Fruit fly (Drosophila melanogaster) Kc167 (cell line): ENCODE measurements around the gene CG18233.

Source experiments
- Myc ChIP-seq: fragments of >200 bp; optimal IDR thresholded peaks from 2 replicates; lab custom pipeline; 2017; ENCODE audit warnings: missing external identifiers
- Sin3A ChIP-seq: fragments of >200 bp; optimal IDR thresholded peaks from 2 replicates; lab custom pipeline; 2018; ENCODE audit warnings: missing external identifiers
- h ChIP-seq: fragments of >200 bp; optimal IDR thresholded peaks from 3 replicates; lab custom pipeline; 2018; ENCODE audit warnings: missing external identifiers
- insv ChIP-seq: fragments of >200 bp; optimal IDR thresholded peaks from 3 replicates; lab custom pipeline; 2018; ENCODE audit warnings: missing external identifiers
- psq ChIP-seq: fragments of >200 bp; optimal IDR thresholded peaks from 2 replicates; lab custom pipeline; 2017; ENCODE audit warnings: missing external identifiers
- ttk ChIP-seq: sonication (Bioruptor generic); optimal IDR thresholded peaks from 2 replicates; lab custom pipeline; 2017; ENCODE audit warnings: missing external identifiers

Gene CG18233

DNA sequence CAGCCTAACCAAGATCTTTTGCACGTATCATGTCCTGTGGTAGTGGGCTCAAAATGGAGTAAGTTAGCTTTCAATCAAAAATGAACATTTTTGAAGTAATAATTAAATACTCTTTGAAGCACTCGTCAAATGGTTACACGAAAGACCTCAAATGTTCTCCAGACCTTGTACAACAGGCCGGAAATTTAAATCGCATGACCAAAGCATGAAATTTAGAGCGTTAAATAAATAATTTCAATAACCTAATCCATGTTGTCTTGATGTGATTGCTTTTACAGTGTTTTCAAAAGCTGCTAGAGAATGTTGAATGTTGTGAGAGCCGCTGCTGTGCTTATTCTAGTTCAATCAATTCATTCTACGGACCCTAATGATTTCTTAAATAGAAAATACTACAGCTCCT lies at the start of gene CG18233:
CG18233 (plus strand) TSS at position 301 of the 400 bp plus-strand sequence.
- TF ChIP-seq Myc (lab: Kevin White, UChicago) (no peak), insv (lab: Kevin White, UChicago) (no peak), psq (lab: Kevin White, UChicago) (no peak), ttk (no peak), Sin3A (lab: Kevin White, UChicago) (no peak), h (no peak)

DNA sequence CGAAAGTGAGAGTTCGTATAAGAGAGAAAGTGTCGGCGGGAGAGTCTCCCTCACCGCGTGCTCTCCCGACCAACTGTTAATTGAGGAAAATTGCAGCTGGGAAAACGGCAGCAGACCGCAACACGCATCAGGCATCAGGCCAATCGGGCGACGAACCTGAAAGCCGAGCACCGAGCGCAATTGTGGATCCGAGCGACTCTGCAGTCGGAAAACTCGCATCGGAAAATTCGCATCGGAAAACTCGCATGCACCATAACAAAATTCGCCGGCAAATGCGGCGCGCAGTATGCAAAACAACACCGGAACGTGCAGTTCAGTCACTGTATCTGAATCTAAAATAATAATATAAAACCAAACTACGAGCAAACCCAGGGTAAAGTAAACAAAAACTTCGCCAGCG lies 45.3 kb upstream of the CG18233 start, which contains the start of gene AstC-R1:
AstC-R1 (plus strand) TSS at position 301 of the 400 bp plus-strand sequence.
- no peak for TF ChIP-seq ttk
- TF ChIP-seq h = no peak
- no peak for TF ChIP-seq psq (lab: Kevin White, UChicago)
- TF ChIP-seq Myc (lab: Kevin White, UChicago) = no peak
- TF ChIP-seq insv (lab: Kevin White, UChicago) = no peak
- no peak for TF ChIP-seq Sin3A (lab: Kevin White, UChicago)

- TF ChIP-seq ttk = no peak
- no peak for TF ChIP-seq Myc (lab: Kevin White, UChicago)
- no peak for TF ChIP-seq Sin3A (lab: Kevin White, UChicago)
- TF ChIP-seq psq (lab: Kevin White, UChicago) = no peak
- TF ChIP-seq insv (lab: Kevin White, UChicago) = no peak
- TF ChIP-seq h = no peak
These were observed 16.9 kb upstream of the CG18233 start, which contains the start of gene CG7271 for dm6 chr3L:18588387-18588786. CG7271 (plus strand) TSS chr3L:18588759.

DNA sequence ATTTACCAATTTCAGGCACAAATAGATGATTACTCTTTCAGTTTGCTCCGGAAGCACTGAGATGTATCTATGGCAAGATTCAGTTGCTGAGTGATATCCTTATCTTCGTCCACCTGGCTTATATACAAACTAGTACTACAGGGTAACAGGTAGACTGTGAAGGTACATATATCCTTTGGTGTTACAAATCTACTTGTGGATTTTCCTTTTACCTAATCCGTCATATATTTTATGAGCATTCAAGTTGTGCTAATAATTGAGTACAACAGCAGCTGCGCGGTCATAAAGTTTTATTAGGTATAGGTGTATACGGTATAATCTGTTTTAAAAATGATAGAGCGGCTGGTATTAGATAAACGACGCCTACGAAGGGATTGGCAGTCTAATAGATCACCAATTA lies 11.6 kb upstream of the CG18233 start, which contains the start of gene term:
term (minus strand) TSS at position 101 of the 400 bp plus-strand sequence.
- TF ChIP-seq psq (lab: Kevin White, UChicago) (no peak), h (no peak), Myc (lab: Kevin White, UChicago) (no peak), Sin3A (lab: Kevin White, UChicago) (no peak)

DNA sequence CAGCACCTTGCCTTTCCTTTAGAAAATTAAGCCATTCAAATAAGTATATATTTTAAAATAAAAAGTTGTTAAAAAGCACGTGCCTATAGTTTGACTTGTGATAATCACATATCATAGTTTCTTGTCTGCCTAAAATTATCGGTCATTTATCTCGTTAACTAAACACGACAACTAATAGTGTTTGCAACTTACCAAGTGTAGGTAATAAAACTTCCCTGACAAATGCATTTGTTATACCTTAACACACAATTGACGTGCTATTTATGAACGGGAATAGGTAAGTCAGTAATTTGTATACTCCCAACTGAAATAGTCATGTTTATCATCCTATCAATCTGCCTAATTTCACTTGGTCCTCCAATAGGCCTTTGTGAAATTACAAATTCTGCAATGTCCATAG lies 2.1 kb upstream of the CG18233 start, which contains the start of gene CG18234:
CG18234 (plus strand) TSS at position 301 of the 400 bp plus-strand sequence.
- TF ChIP-seq Myc (lab: Kevin White, UChicago) = no peak
- TF ChIP-seq h = no peak
- TF ChIP-seq Sin3A (lab: Kevin White, UChicago) = no peak
- TF ChIP-seq ttk = no peak
- TF ChIP-seq insv (lab: Kevin White, UChicago) = no peak
- no peak for TF ChIP-seq psq (lab: Kevin White, UChicago)

dm6 chr3L:18607162-18607561 lies 1.9 kb downstream of the CG18233 start, which contains the start of gene CG18231:
CG18231 (plus strand) TSS chr3L:18607462.
- TF ChIP-seq h (no peak), Sin3A (lab: Kevin White, UChicago) (no peak), ttk (no peak), Myc (lab: Kevin White, UChicago) (no peak), insv (lab: Kevin White, UChicago) (no peak), psq (lab: Kevin White, UChicago) (no peak)

dm6 chr3L:18609320-18609719 lies 4.0 kb downstream of the CG18233 start, which contains the start of gene CG32201:
CG32201 (plus strand) TSS chr3L:18609620.
- TF ChIP-seq Sin3A (lab: Kevin White, UChicago) = no peak
- TF ChIP-seq Myc (lab: Kevin White, UChicago) = no peak
- TF ChIP-seq psq (lab: Kevin White, UChicago) = no peak
- no peak for TF ChIP-seq ttk
- TF ChIP-seq h = no peak

DNA sequence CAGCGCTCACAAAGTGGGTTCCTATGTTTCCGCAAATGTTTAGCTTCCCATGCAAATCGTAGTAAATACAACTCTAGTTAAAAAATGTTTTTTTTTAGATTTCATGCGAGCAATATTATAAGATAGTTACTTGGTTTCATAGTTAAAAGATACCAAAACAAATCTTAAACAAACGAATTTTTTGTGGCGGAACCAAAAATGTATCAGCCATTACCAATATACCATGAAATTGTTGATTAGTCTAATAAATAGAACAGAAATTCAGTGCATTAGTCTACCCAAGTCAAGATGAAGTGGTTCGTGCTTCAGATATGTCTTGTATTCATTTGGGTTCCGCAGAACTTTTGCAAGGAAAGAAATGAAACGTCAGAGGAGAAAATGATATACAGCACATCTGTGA lies 6.3 kb downstream of the CG18233 start, which contains the start of gene CG32199:
CG32199 (plus strand) TSS at position 301 of the 400 bp plus-strand sequence.
- TF ChIP-seq Sin3A (lab: Kevin White, UChicago) = no peak
- TF ChIP-seq Myc (lab: Kevin White, UChicago) = no peak
- TF ChIP-seq ttk = no peak
- no peak for TF ChIP-seq h
- TF ChIP-seq insv (lab: Kevin White, UChicago) = no peak
- no peak for TF ChIP-seq psq (lab: Kevin White, UChicago)

dm6 chr3L:18617893-18618577 lies 12.8 kb downstream of the CG18233 start, which contains the start of the genes CG13380 and CG4174:
CG13380 (minus strand) TSS chr3L:18617943.
CG4174 (minus strand) TSS chr3L:18617943.
- TF ChIP-seq Sin3A (lab: Kevin White, UChicago) (no peak), insv (lab: Kevin White, UChicago) (no peak), Myc (lab: Kevin White, UChicago) (no peak), psq (lab: Kevin White, UChicago) (no peak), ttk (no peak), h (no peak)

DNA sequence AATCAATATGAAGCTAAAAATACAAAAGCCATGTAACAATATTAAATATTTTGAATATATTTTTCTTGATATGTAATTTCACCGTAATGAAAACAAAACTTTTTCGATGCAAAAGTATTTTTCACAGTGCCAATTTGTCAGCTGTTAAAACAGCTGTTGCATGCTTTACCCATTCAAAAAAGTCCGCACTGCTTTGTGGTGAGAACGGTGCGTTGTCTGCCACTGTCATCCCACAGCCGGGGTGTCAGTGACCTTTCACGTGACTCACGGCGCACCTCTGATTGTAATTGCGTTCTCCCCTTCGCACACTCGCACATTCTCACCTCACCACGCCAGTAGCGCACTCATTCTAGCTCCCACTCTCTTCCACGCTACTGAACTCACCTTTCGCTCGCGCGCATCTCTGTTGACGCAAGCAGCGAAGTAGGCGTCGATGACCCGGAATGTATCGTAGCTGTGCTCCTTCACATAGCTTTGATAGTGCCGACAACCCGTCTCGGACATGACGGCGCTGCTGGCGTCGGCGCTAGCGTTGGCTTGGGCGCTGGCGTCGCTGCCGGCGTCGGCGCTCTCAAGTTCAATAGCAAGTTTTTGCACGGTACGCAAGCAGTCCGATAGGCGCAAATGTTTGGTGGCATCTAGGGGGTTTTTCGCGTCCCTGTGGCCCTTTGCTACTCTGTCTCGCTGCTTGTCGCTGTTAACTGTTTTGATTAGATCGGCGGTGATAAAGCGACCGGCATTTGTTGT lies 15.9 kb downstream of the CG18233 start:
- TF ChIP-seq Sin3A (lab: Kevin White, UChicago) (no peak), ttk (no peak), psq (lab: Kevin White, UChicago) (no peak)

- TF ChIP-seq insv (lab: Kevin White, UChicago) (no peak), Myc (lab: Kevin White, UChicago) (no peak), h (no peak), Sin3A (lab: Kevin White, UChicago) (no peak)
These were observed 16.6 kb downstream of the CG18233 start, which contains the start of gene not for dm6 chr3L:18621735-18622421. not (minus strand) TSS chr3L:18622129.
